Worm (Caenorhabditis elegans) whole organism, L1 larva: ENCODE measurements around the gene Y53G8B.2.

Experiments used
- dpl-1 ChIP-seq, 3 experiments: fragments of 150-350 bp in 2 of 3; sonication (generic microtip) in 1 of 3; optimal IDR thresholded peaks; 2 replicates each; lab custom pipeline; 2014 to 2017; ENCODE audit warnings: missing biosample characterization in 3 of 3, missing genetic modification characterization in 3 of 3, missing genetic modification reagents in 3 of 3
- efl-3 ChIP-seq: fragments of 200-800 bp; sonication (Bioruptor generic); optimal IDR thresholded peaks from 2 replicates; lab custom pipeline; 2018; ENCODE audit warnings: mild to moderate bottlenecking, missing genetic modification characterization, missing compliant biosample characterization
- egl-27 ChIP-seq, 2 experiments: fragments of 150-350 bp in 1 of 2; sonication (generic microtip); optimal IDR thresholded peaks; 3 replicates each; lab custom pipeline; 2017 to 2018; ENCODE audit warnings: missing biosample characterization in 2 of 2, missing genetic modification characterization in 2 of 2, missing genetic modification reagents in 2 of 2
- ets-5 ChIP-seq: fragments of 200-800 bp; sonication (Bioruptor generic); IDR thresholded peaks from 2 replicates; pipeline ENCODE4 v1.3.6; 2022; ENCODE audit warnings: missing genetic modification characterization, missing compliant biosample characterization
- pqm-1 ChIP-seq: sonication (generic microtip); optimal IDR thresholded peaks from 3 replicates; lab custom pipeline; 2017; ENCODE audit warnings: missing biosample characterization, missing genetic modification characterization

ce11 chrIII:3069101-3069500 is 34.7 kb downstream of the Y53G8B.2 start:
- TF ChIP-seq ets-5 (GFP tag; lab: Robert Waterston, UW) (no peak), efl-3 (no peak), dpl-1 (GFP tag; optimal IDR thresholded peaks at IDR 0.05; lab: Kevin White, UChicago) (no peak), pqm-1 (tag; lab: Kevin White, UChicago) (no peak), egl-27 (tag; optimal IDR thresholded peaks at IDR 0.05; lab: Kevin White, UChicago) (no peak)
